Fruit fly (Drosophila melanogaster) whole organism, embryonic: ENCODE data around the gene CG43054.

Source experiments
- CG10267 ChIP-seq: fragments of 200-800 bp; sonication (Bioruptor generic); optimal IDR thresholded peaks from 2 replicates; lab custom pipeline; 2018; ENCODE audit warnings: missing biosample characterization, mild to moderate bottlenecking, missing genetic modification characterization, moderate library complexity
- CG11093 ChIP-seq: fragments of 200-800 bp; sonication (Bioruptor generic); IDR thresholded peaks from 3 replicates; pipeline ENCODE4 v1.3.6; 2022; ENCODE audit warnings: missing biosample characterization, missing genetic modification characterization
- CG12391 ChIP-seq: fragments of 200-800 bp; sonication (Bioruptor generic); optimal IDR thresholded peaks from 3 replicates; lab custom pipeline; 2018; ENCODE audit warnings: missing biosample characterization, mild to moderate bottlenecking, missing genetic modification characterization, moderate library complexity
- CG12769 ChIP-seq: fragments of 200-800 bp; sonication (Bioruptor generic); optimal IDR thresholded peaks from 2 replicates; lab custom pipeline; 2019; ENCODE audit warnings: missing biosample characterization, mild to moderate bottlenecking, missing genetic modification characterization, moderate library complexity
- CG15514 ChIP-seq: fragments of 200-800 bp; sonication (Bioruptor generic); optimal IDR thresholded peaks from 3 replicates; lab custom pipeline; 2017; ENCODE audit warnings: missing biosample characterization, missing genetic modification characterization, mild to moderate bottlenecking, moderate library complexity, missing genetic modification reagents
- CG18476 ChIP-seq: fragments of 200-800 bp; sonication (Bioruptor generic); optimal IDR thresholded peaks from 2 replicates; lab custom pipeline; 2016; ENCODE audit warnings: missing biosample characterization, mild to moderate bottlenecking, missing genetic modification characterization
- CG2129 ChIP-seq: fragments of 200-800 bp; sonication (Bioruptor generic); IDR thresholded peaks from 2 replicates; pipeline ENCODE4 v1.3.6; 2022; ENCODE audit warnings: missing biosample characterization, missing genetic modification characterization; ENCODE audit not compliant: partially characterized antibody
- CG2199 ChIP-seq: fragments of 200-800 bp; sonication (Bioruptor generic); IDR thresholded peaks from 3 replicates; pipeline ENCODE4 v1.3.6; 2022; ENCODE audit warnings: missing biosample characterization, missing genetic modification characterization
- CG30020 ChIP-seq: fragments of 200-800 bp; optimal IDR thresholded peaks from 2 replicates; lab custom pipeline; 2019; ENCODE audit warnings: missing biosample characterization, mild to moderate bottlenecking, missing genetic modification characterization, moderate library complexity
- CG34224 ChIP-seq: fragments of 200-800 bp; sonication (Bioruptor generic); IDR thresholded peaks from 3 replicates; pipeline ENCODE4 v1.3.6; 2022; ENCODE audit warnings: missing biosample characterization, missing genetic modification characterization; ENCODE audit not compliant: partially characterized antibody
- CG4424 ChIP-seq: fragments of 200-800 bp; sonication (Bioruptor generic); optimal IDR thresholded peaks from 3 replicates; lab custom pipeline; 2016; ENCODE audit warnings: missing biosample characterization, missing genetic modification characterization
- CG4617 ChIP-seq: fragments of 200-800 bp; sonication (Bioruptor generic); optimal IDR thresholded peaks from 3 replicates; lab custom pipeline; 2016; ENCODE audit warnings: missing biosample characterization, missing genetic modification characterization, borderline replicate concordance
- CG6254 ChIP-seq: fragments of 200-800 bp; sonication (Bioruptor generic); optimal IDR thresholded peaks from 3 replicates; lab custom pipeline; 2017; ENCODE audit warnings: mild to moderate bottlenecking, missing biosample characterization, missing genetic modification reagents, missing genetic modification characterization
- CG6272 ChIP-seq: fragments of 200-800 bp; sonication (Bioruptor generic); IDR thresholded peaks from 2 replicates; pipeline ENCODE4 v1.3.6; 2022; ENCODE audit warnings: missing biosample characterization, missing genetic modification characterization
- CG6854 ChIP-seq: fragments of 200-800 bp; sonication (Bioruptor generic); optimal IDR thresholded peaks from 3 replicates; lab custom pipeline; 2017; ENCODE audit warnings: missing biosample characterization, mild to moderate bottlenecking, missing genetic modification characterization
- CG8089 ChIP-seq: fragments of 200-800 bp; sonication (Bioruptor generic); optimal IDR thresholded peaks from 3 replicates; lab custom pipeline; 2016; ENCODE audit warnings: missing biosample characterization, missing genetic modification characterization
- Doc3 ChIP-seq: fragments of 200-800 bp; sonication (Bioruptor generic); IDR thresholded peaks from 3 replicates; pipeline ENCODE4 v1.3.6; 2022; ENCODE audit warnings: missing biosample characterization, missing genetic modification characterization; ENCODE audit not compliant: partially characterized antibody
- Dp ChIP-seq: fragments of 200-800 bp; sonication (Bioruptor generic); optimal IDR thresholded peaks from 2 replicates; lab custom pipeline; 2018; ENCODE audit warnings: missing biosample characterization, mild to moderate bottlenecking, missing genetic modification characterization, moderate library complexity
- E2f2 ChIP-seq: fragments of 200-800 bp; sonication (Bioruptor generic); IDR thresholded peaks from 2 replicates; pipeline ENCODE4 v1.3.6; 2022; ENCODE audit warnings: missing biosample characterization, missing genetic modification characterization
- HmgD ChIP-seq: fragments of 200-800 bp; sonication (Bioruptor generic); optimal IDR thresholded peaks from 3 replicates; lab custom pipeline; 2016; ENCODE audit warnings: missing biosample characterization, missing genetic modification characterization
- Hr78 ChIP-seq, 2 experiments: fragments of 200-800 bp in 1 of 2; fragments of >200 bp in 1 of 2; sonication (Bioruptor generic) in 1 of 2; optimal IDR thresholded peaks; 2 replicates each; lab custom pipeline; 2017 to 2019; ENCODE audit warnings: missing biosample characterization in 2 of 2, missing genetic modification characterization in 2 of 2, mild to moderate bottlenecking in 1 of 2, moderate library complexity in 1 of 2
- Lhr ChIP-seq: fragments of 200-800 bp; sonication (Bioruptor generic); optimal IDR thresholded peaks from 3 replicates; lab custom pipeline; 2017; ENCODE audit warnings: mild to moderate bottlenecking, missing biosample characterization, missing genetic modification reagents, missing genetic modification characterization
- Lpt ChIP-seq: fragments of >200 bp; optimal IDR thresholded peaks from 2 replicates; lab custom pipeline; 2018; ENCODE audit warnings: missing biosample characterization, missing genetic modification characterization
- Mes4 ChIP-seq: fragments of 200-800 bp; sonication (Bioruptor generic); optimal IDR thresholded peaks from 2 replicates; lab custom pipeline; 2016; ENCODE audit warnings: missing biosample characterization, missing genetic modification characterization
- NC2α ChIP-seq: fragments of 200-800 bp; sonication (Bioruptor generic); optimal IDR thresholded peaks from 2 replicates; lab custom pipeline; 2016; ENCODE audit warnings: missing biosample characterization, missing genetic modification characterization
- NK7.1 ChIP-seq: fragments of 200-800 bp; sonication (Bioruptor generic); optimal IDR thresholded peaks from 3 replicates; lab custom pipeline; 2016; ENCODE audit warnings: missing biosample characterization, missing genetic modification characterization
- Side ChIP-seq: fragments of 200-800 bp; sonication (Bioruptor generic); optimal IDR thresholded peaks from 2 replicates; lab custom pipeline; 2016; ENCODE audit warnings: missing biosample characterization, missing genetic modification characterization
- Six4 ChIP-seq: fragments of 200-800 bp; sonication (Bioruptor generic); optimal IDR thresholded peaks from 2 replicates; lab custom pipeline; 2016; ENCODE audit warnings: missing biosample characterization, missing genetic modification characterization
- TFAM ChIP-seq: fragments of 200-800 bp; sonication (Bioruptor generic); optimal IDR thresholded peaks from 2 replicates; lab custom pipeline; 2017; ENCODE audit warnings: missing biosample characterization, missing genetic modification characterization, inconsistent platforms
- Taf1 ChIP-seq: fragments of 200-800 bp; sonication (Bioruptor generic); IDR thresholded peaks from 2 replicates; pipeline ENCODE4 v1.3.6; 2022; ENCODE audit warnings: missing biosample characterization, missing genetic modification characterization
- Trl ChIP-seq, 3 experiments: fragments of >200 bp in 2 of 3; fragments of 200-800 bp in 1 of 3; sonication (Bioruptor generic) in 1 of 3; optimal IDR thresholded peaks; 2 replicates in 1 of 3; 3 replicates in 2 of 3; lab custom pipeline; 2016 to 2017; ENCODE audit warnings: missing biosample characterization in 1 of 3, missing genetic modification characterization in 1 of 3
- Usf ChIP-seq: fragments of 200-800 bp; sonication (Bioruptor generic); optimal IDR thresholded peaks from 2 replicates; lab custom pipeline; 2017; ENCODE audit warnings: missing genotype, missing biosample characterization, missing genetic modification characterization
- Xrp1 ChIP-seq: fragments of 200-800 bp; sonication (Bioruptor generic); IDR thresholded peaks from 2 replicates; pipeline ENCODE4 v1.3.6; 2022; ENCODE audit warnings: missing biosample characterization, missing genetic modification characterization
- chm ChIP-seq: fragments of 200-800 bp; sonication (Bioruptor generic); IDR thresholded peaks from 2 replicates; pipeline ENCODE4 v1.3.6; 2022; ENCODE audit warnings: missing biosample characterization, missing genetic modification characterization
- en ChIP-seq: fragments of 200-800 bp; sonication (Bioruptor generic); optimal IDR thresholded peaks from 2 replicates; lab custom pipeline; 2016; ENCODE audit warnings: missing biosample characterization, missing genetic modification characterization
- fd3F ChIP-seq: fragments of 200-800 bp; sonication (Bioruptor generic); optimal IDR thresholded peaks from 2 replicates; lab custom pipeline; 2018; ENCODE audit warnings: missing biosample characterization, mild to moderate bottlenecking, missing genetic modification characterization, moderate library complexity
- gfzf ChIP-seq: fragments of 200-800 bp; sonication (Bioruptor generic); optimal IDR thresholded peaks from 2 replicates; lab custom pipeline; 2016; ENCODE audit warnings: missing biosample characterization, mild to moderate bottlenecking, missing genetic modification characterization, moderate library complexity
- grn ChIP-seq: fragments of 200-800 bp; sonication (Bioruptor generic); optimal IDR thresholded peaks from 3 replicates; lab custom pipeline; 2017; ENCODE audit warnings: missing biosample characterization, missing genetic modification characterization
- gro ChIP-seq: fragments of 200-800 bp; sonication (Bioruptor generic); optimal IDR thresholded peaks from 2 replicates; lab custom pipeline; 2016; ENCODE audit warnings: missing biosample characterization, missing genetic modification characterization
- h ChIP-seq: fragments of >200 bp; optimal IDR thresholded peaks from 2 replicates; lab custom pipeline; 2017
- hb ChIP-seq: fragments of 200-800 bp; sonication (Bioruptor generic); IDR thresholded peaks from 3 replicates; pipeline ENCODE4 v1.3.6; 2022; ENCODE audit warnings: missing biosample characterization, missing genetic modification characterization; ENCODE audit not compliant: partially characterized antibody
- lilli ChIP-seq: fragments of 200-800 bp; sonication (Bioruptor generic); optimal IDR thresholded peaks from 3 replicates; lab custom pipeline; 2016; ENCODE audit warnings: missing biosample characterization, missing genetic modification characterization
- maf-S ChIP-seq: fragments of 200-800 bp; sonication (Bioruptor generic); optimal IDR thresholded peaks from 2 replicates; lab custom pipeline; 2016; ENCODE audit warnings: missing biosample characterization, missing genetic modification characterization
- pita ChIP-seq: fragments of 200-800 bp; sonication (Bioruptor generic); optimal IDR thresholded peaks from 2 replicates; lab custom pipeline; 2017; ENCODE audit warnings: missing biosample characterization, mild to moderate bottlenecking, missing genetic modification characterization
- pzg ChIP-seq: fragments of 200-800 bp; sonication (Bioruptor generic); optimal IDR thresholded peaks from 3 replicates; lab custom pipeline; 2018; ENCODE audit warnings: missing biosample characterization, mild to moderate bottlenecking, missing genetic modification characterization, moderate library complexity
- scrt ChIP-seq: fragments of 200-800 bp; sonication (Bioruptor generic); optimal IDR thresholded peaks from 2 replicates; lab custom pipeline; 2018; ENCODE audit warnings: missing biosample characterization, mild to moderate bottlenecking, missing genetic modification characterization, moderate library complexity
- sim ChIP-seq: fragments of 200-800 bp; sonication (Bioruptor generic); IDR thresholded peaks from 2 replicates; pipeline ENCODE4 v1.3.6; 2022; ENCODE audit warnings: missing biosample characterization, missing genetic modification characterization
- sob ChIP-seq: fragments of 200-800 bp; sonication (Bioruptor generic); IDR thresholded peaks from 2 replicates; pipeline ENCODE4 v1.3.6; 2022; ENCODE audit warnings: missing biosample characterization, missing genetic modification characterization
- stwl ChIP-seq: fragments of 200-800 bp; sonication (Bioruptor generic); optimal IDR thresholded peaks from 3 replicates; lab custom pipeline; 2018; ENCODE audit warnings: missing biosample characterization, mild to moderate bottlenecking, missing genetic modification characterization, moderate library complexity
- ttk ChIP-seq: fragments of 200-800 bp; sonication (Bioruptor generic); IDR thresholded peaks from 2 replicates; pipeline ENCODE4 v2.1.2; 2022; ENCODE audit warnings: missing biosample characterization, missing genetic modification characterization
- zen ChIP-seq: fragments of 200-800 bp; sonication (Bioruptor generic); optimal IDR thresholded peaks from 3 replicates; lab custom pipeline; 2018; ENCODE audit warnings: missing biosample characterization, mild to moderate bottlenecking, missing genetic modification characterization, moderate library complexity

CG43054 gene

DNA sequence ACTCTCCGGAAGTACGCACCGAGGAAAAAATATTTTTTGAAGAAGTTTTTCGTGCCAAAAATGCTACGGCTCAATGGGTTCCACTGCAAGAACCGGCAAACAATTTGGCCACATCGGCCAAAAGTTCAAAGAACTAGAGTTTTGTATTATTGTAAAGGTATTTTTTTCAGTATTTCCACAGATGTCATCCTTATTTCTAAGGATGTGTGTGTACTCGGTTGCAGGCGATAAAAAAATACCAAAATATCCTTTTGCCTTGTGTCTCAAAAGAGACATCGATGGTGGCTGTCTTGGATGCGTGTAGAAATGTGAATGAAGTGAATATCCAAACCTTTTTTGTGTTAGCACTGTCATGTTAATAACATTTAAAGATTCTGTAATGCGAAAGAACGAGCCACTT, 24.5 kb upstream of the CG43054 start (continued):
- TF ChIP-seq Hr78 (GFP tag; optimal IDR thresholded peaks at IDR 0.05; lab: Kevin White, UChicago) (no peak), maf-S (no peak), scrt (GFP tag; lab: Kevin White, UChicago) (no peak), Lhr (GFP tag; lab: Kevin White, UChicago) (peak; percentile 60), CG15514 (GFP tag; lab: Kevin White, UChicago) (peak; percentile 98), grn (no peak), CG34224 (GFP tag; lab: Robert Waterston, UW) (peak; percentile 21; the same call in 1 of the 3 replicates), CG30020 (no peak), Taf1 (GFP tag; lab: Robert Waterston, UW) (no peak), CG6272 (GFP tag; lab: Robert Waterston, UW) (no peak), en (GFP tag; lab: Kevin White, UChicago) (no peak), Doc3 (GFP tag; lab: Robert Waterston, UW) (no peak), CG10267 (tag; lab: Kevin White, UChicago) (no peak), sob (GFP tag; lab: Robert Waterston, UW) (no peak), CG12391 (tag; lab: Kevin White, UChicago) (no peak), NC2α (no peak), CG2129 (no peak), lilli (GFP tag; lab: Kevin White, UChicago) (no peak), Trl (optimal IDR thresholded peaks at IDR 0.05; lab: Kevin White, UChicago) (no peak), Trl (GFP tag; optimal IDR thresholded peaks at IDR 0.05; lab: Kevin White, UChicago) (no peak), Usf (no peak), h (no peak), ttk (GFP tag; lab: Robert Waterston, UW) (no peak), Dp (GFP tag; lab: Kevin White, UChicago) (peak; percentile 63), CG4617 (GFP tag; lab: Kevin White, UChicago) (no peak), Lpt (GFP tag; lab: Kevin White, UChicago) (no peak), chm (GFP tag; lab: Robert Waterston, UW) (no peak), CG6254 (GFP tag; lab: Kevin White, UChicago) (no peak), CG4424 (no peak), Side (GFP tag; lab: Kevin White, UChicago) (no peak), hb (GFP tag; lab: Robert Waterston, UW) (no peak), Mes4 (GFP tag; lab: Kevin White, UChicago) (no peak), stwl (tag; lab: Kevin White, UChicago) (peak; percentile 97), CG8089 (no peak), Six4 (no peak), CG6854 (GFP tag; lab: Kevin White, UChicago) (no peak), CG12769 (tag; lab: Kevin White, UChicago) (no peak), TFAM (GFP tag; lab: Kevin White, UChicago) (no peak), sim (GFP tag; lab: Robert Waterston, UW) (no peak), zen (tag; lab: Kevin White, UChicago) (no peak), pzg (GFP tag; lab: Kevin White, UChicago) (peak; percentile 57), gfzf (GFP tag; lab: Kevin White, UChicago) (peak; percentile 57), HmgD (GFP tag; lab: Kevin White, UChicago) (peak; percentile 43), CG18476 (GFP tag; lab: Kevin White, UChicago) (no peak), pita (GFP tag; lab: Kevin White, UChicago) (peak; percentile 70), NK7.1 (GFP tag; lab: Kevin White, UChicago) (no peak), CG2199 (no peak), fd3F (no peak), gro (GFP tag; lab: Kevin White, UChicago) (no peak), CG11093 (GFP tag; lab: Robert Waterston, UW) (no peak), E2f2 (GFP tag; lab: Robert Waterston, UW) (peak; percentile 64), Xrp1 (GFP tag; lab: Robert Waterston, UW) (no peak)
